Worm (Caenorhabditis elegans): ENCODE results near the gene nep-12.
A peak's percentile ranks its signal among the peaks of the same experiment; 100 is the strongest.

The nep-12 gene

ce11 chrII:4775802-4776201 lies 8.5 kb downstream of the nep-12 start:
- TF ChIP-seq mxl-2 (GFP tag; conservative IDR thresholded peaks at IDR 0.05) (no peak), unc-62 (GFP tag; optimal IDR thresholded peaks at IDR 0.05 in 1 of 2) (peak in 1 of 2 experiments; percentile 96), unc-62 (tag; optimal IDR thresholded peaks at IDR 0.05) (no peak)

DNA sequence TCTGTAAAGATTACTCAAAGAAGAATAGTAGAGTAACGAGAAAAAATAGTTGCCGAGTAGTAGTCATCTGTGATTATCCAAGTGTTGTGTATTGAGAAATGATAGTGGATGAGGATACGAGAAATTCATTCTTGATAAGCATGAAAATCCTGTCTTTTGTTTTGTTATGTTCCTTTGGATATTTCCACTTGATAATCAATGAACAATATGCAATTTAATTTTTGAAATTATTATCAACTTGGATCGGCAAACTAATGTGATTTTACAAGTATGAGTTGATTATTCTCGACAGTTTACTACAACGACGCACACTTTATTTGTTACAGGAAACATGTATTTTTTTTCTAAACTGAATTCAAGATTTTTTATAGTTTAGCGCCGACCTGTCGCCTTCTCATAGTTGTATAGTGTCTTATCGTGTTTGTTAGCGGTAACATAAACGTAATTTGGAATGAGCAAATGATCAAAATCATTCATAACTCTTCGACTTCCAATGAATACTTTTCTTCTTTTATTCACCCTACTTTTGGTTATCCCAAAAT lies 10.4 kb downstream of the nep-12 start, which contains the start of the genes F26G1.9 and F26G1.10:
Gene F26G1.9 (minus strand): TSS at position 101 of the 542 bp plus-strand sequence.
Gene F26G1.10 (plus strand): TSS at position 492 of the 542 bp plus-strand sequence.
- TF ChIP-seq lin-13 (GFP tag; optimal IDR thresholded peaks at IDR 0.05) (no peak), aha-1 (tag) (peak; percentile 22)

DNA sequence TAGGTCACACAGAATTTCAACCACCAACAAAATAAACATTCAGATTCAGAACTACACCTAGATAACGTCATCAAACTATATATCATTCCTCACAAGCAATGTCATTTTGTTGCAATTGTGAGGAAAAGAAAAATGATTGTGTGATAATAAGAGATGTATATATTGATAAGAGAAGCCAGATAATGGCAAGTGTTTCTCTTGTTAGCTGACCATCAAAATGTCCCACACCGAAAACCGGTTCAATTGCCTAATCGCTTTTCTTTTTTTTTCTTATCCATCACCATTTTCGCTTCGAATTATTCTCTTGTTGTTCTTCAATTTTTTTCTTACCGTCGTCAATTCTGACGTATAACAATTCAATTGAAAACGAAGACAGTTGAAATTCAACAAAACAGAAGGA lies 11.9 kb downstream of the nep-12 start:
- no peak for TF ChIP-seq lin-1 (GFP tag; IDR thresholded peaks at IDR 0.05)
- TF ChIP-seq daf-12 (tag; optimal IDR thresholded peaks at IDR 0.05), result no peak
- TF ChIP-seq hlh-11 (tag; optimal IDR thresholded peaks at IDR 0.05), result peak; percentile 33
- TF ChIP-seq aha-1 (tag), result peak; percentile 47
- peak; percentile 35 for TF ChIP-seq dve-1 (tag; optimal IDR thresholded peaks at IDR 0.05; ENCODE audit: insufficient read depth)
- peak; percentile 32 for TF ChIP-seq nhr-28 (tag; optimal IDR thresholded peaks at IDR 0.05)
- TF ChIP-seq nhr-25 (tag; optimal IDR thresholded peaks at IDR 0.05; ENCODE audit: borderline replicate concordance, insufficient read depth), result peak; percentile 26
- no peak for TF ChIP-seq F44E2.7 (GFP tag; IDR thresholded peaks at IDR 0.05)
- TF ChIP-seq nhr-48 (tag; optimal IDR thresholded peaks at IDR 0.05), result peak; percentile 23
- no peak for TF ChIP-seq lin-39 (tag; optimal IDR thresholded peaks at IDR 0.05)

DNA sequence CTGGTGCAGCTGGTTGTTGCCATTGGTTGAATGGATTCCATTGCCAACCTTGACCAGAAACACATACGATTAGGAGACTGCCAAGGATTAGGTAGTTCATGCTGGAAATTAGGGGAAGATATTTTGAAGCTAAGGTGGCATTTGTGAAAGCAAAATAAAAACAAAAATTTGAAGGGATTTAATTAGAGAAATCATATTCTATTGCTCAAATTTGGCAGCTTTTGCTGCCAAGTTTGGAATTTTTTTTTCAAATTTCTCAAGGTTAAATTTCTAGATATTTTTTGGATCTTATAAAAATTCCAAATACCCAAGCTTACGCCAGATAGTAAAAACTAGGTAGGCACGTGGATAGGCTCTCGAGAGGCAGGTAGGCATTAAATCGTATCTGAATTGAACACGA lies 13.1 kb downstream of the nep-12 start, which contains the start of gene F26G1.5:
Gene F26G1.5 (minus strand): TSS at position 101 of the 400 bp plus-strand sequence.
- no peak for TF ChIP-seq nhr-42 (GFP tag; IDR thresholded peaks at IDR 0.05)
- no peak for TF ChIP-seq unc-39 (tag; optimal IDR thresholded peaks at IDR 0.05)
- TF ChIP-seq arid-1 (GFP tag; conservative IDR thresholded peaks at IDR 0.05), result no peak
- no peak for TF ChIP-seq lir-3 (tag; optimal IDR thresholded peaks at IDR 0.05)
- no peak for TF ChIP-seq hif-1 (tag; optimal IDR thresholded peaks at IDR 0.05)
- no peak for TF ChIP-seq nhr-102 (tag; optimal IDR thresholded peaks at IDR 0.05)
- no peak for TF ChIP-seq fkh-10 (GFP tag; optimal IDR thresholded peaks at IDR 0.05)
- TF ChIP-seq Y105C5A.15 (GFP tag; IDR thresholded peaks at IDR 0.05), result no peak
- no peak for TF ChIP-seq ceh-20 (GFP tag; IDR thresholded peaks at IDR 0.05)
- TF ChIP-seq daf-16 (GFP tag; optimal IDR thresholded peaks at IDR 0.05), result no peak
- no peak for TF ChIP-seq daf-16 (tag; optimal IDR thresholded peaks at IDR 0.05)
- no peak for TF ChIP-seq egl-43 (GFP tag; IDR thresholded peaks at IDR 0.05)
- no peak for TF ChIP-seq nhr-11 (tag; optimal IDR thresholded peaks at IDR 0.05)
- TF ChIP-seq ztf-7 (tag; optimal IDR thresholded peaks at IDR 0.05), result no peak
- no peak for TF ChIP-seq F37D6.2 (tag; optimal IDR thresholded peaks at IDR 0.05)
- TF ChIP-seq lsy-2 (tag; optimal IDR thresholded peaks at IDR 0.05), result no peak
- TF ChIP-seq ztf-11 (tag; optimal IDR thresholded peaks at IDR 0.05), result no peak

ce11 chrII:4769886-4770285 lies 14.4 kb downstream of the nep-12 start:
- TF ChIP-seq hif-1 (tag; optimal IDR thresholded peaks at IDR 0.05) (no peak), ceh-28 (tag; optimal IDR thresholded peaks at IDR 0.05) (no peak), skn-1 (tag; optimal IDR thresholded peaks at IDR 0.05) (no peak), spr-1 (tag; optimal IDR thresholded peaks at IDR 0.05) (no peak), aha-1 (tag) (no peak), ceh-44 (GFP tag; IDR thresholded peaks at IDR 0.05) (no peak), ztf-11 (tag; optimal IDR thresholded peaks at IDR 0.05) (no peak), dmd-6 (GFP tag; IDR thresholded peaks at IDR 0.05) (peak; percentile 92), nhr-25 (tag; optimal IDR thresholded peaks at IDR 0.05; ENCODE audit: borderline replicate concordance, insufficient read depth) (no peak), php-3 (GFP tag; IDR thresholded peaks at IDR 0.05) (peak; percentile 98), mxl-3 (GFP tag; optimal IDR thresholded peaks at IDR 0.05) (no peak), zag-1 (tag; optimal IDR thresholded peaks at IDR 0.05) (no peak), hmg-1.1 (GFP tag; IDR thresholded peaks at IDR 0.05) (no peak), dve-1 (tag; optimal IDR thresholded peaks at IDR 0.05; ENCODE audit: insufficient read depth) (peak; percentile 91), mdl-1 (tag; optimal IDR thresholded peaks at IDR 0.05) (peak in 1 of 2 experiments; percentile 13), lin-1 (GFP tag; IDR thresholded peaks at IDR 0.05) (peak; percentile 61), tag-97 (GFP tag; IDR thresholded peaks at IDR 0.05) (no peak), ces-1 (GFP tag; optimal IDR thresholded peaks at IDR 0.05) (no peak), zip-11 (GFP tag; IDR thresholded peaks at IDR 0.05) (no peak), fkh-10 (GFP tag; optimal IDR thresholded peaks at IDR 0.05) (no peak), zip-2 (tag; optimal IDR thresholded peaks at IDR 0.05) (no peak)
